Worm (Caenorhabditis elegans) whole organism, L1 larva: ENCODE results near the gene dbl-1.

Source experiments
- C04F5.9 ChIP-seq: sonication (generic microtip); optimal IDR thresholded peaks from 2 replicates; lab custom pipeline; 2016; ENCODE audit warnings: missing genetic modification characterization, missing compliant biosample characterization
- C34B4.2 ChIP-seq: sonication (generic microtip); optimal IDR thresholded peaks from 2 replicates; lab custom pipeline; 2017; ENCODE audit warnings: mild to moderate bottlenecking, missing genetic modification characterization, missing compliant biosample characterization
- alr-1 ChIP-seq: fragments of 200-800 bp; sonication (Bioruptor generic); optimal IDR thresholded peaks from 2 replicates; lab custom pipeline; 2018; ENCODE audit warnings: borderline replicate concordance, mild to moderate bottlenecking, missing genetic modification characterization, missing compliant biosample characterization
- ama-1 ChIP-seq: fragments of 150-350 bp; optimal IDR thresholded peaks from 2 replicates; lab custom pipeline; 2014
- ceh-63 ChIP-seq: fragments of 200-800 bp; sonication (Bioruptor generic); optimal IDR thresholded peaks from 2 replicates; lab custom pipeline; 2018; ENCODE audit warnings: mild to moderate bottlenecking, missing genetic modification characterization, missing compliant biosample characterization
- dsc-1 ChIP-seq: sonication (generic microtip); optimal IDR thresholded peaks from 2 replicates; lab custom pipeline; 2016; ENCODE audit warnings: mild to moderate bottlenecking, missing genetic modification characterization, missing compliant biosample characterization
- fkh-10 ChIP-seq: sonication (generic microtip); optimal IDR thresholded peaks from 2 replicates; lab custom pipeline; 2017; ENCODE audit warnings: missing biosample characterization, missing genetic modification reagents, missing genetic modification characterization
- fkh-4 ChIP-seq: sonication (generic microtip); optimal IDR thresholded peaks from 2 replicates; lab custom pipeline; 2016; ENCODE audit warnings: missing compliant biosample characterization, missing genetic modification characterization, borderline replicate concordance
- fkh-8 ChIP-seq: sonication (generic microtip); optimal IDR thresholded peaks from 2 replicates; lab custom pipeline; 2016; ENCODE audit warnings: mild to moderate bottlenecking, missing genetic modification characterization, missing compliant biosample characterization
- grh-1 ChIP-seq: fragments of 200-800 bp; sonication (Bioruptor generic); IDR thresholded peaks from 2 replicates; pipeline ENCODE4 v1.3.6; 2022; ENCODE audit warnings: missing genetic modification reagents, missing genetic modification characterization, missing compliant biosample characterization
- hlh-4 ChIP-seq: sonication (generic microtip); optimal IDR thresholded peaks from 2 replicates; lab custom pipeline; 2016; ENCODE audit warnings: mild to moderate bottlenecking, missing genetic modification characterization, missing compliant biosample characterization
- isw-1 ChIP-seq: fragments of 200-800 bp; sonication (Bioruptor generic); IDR thresholded peaks from 2 replicates; pipeline ENCODE4 v1.3.6; 2022; ENCODE audit warnings: missing genetic modification characterization, missing compliant biosample characterization
- lin-14 ChIP-seq: fragments of 200-800 bp; sonication (Bioruptor generic); optimal IDR thresholded peaks from 2 replicates; lab custom pipeline; 2018; ENCODE audit warnings: mild to moderate bottlenecking, missing genetic modification characterization, moderate library complexity, missing compliant biosample characterization
- lin-35 ChIP-seq, 2 experiments: fragments of 150-350 bp; optimal IDR thresholded peaks; 2 replicates each; lab custom pipeline; 2014; ENCODE audit warnings: missing biosample characterization in 2 of 2, missing genetic modification characterization in 2 of 2, missing genetic modification reagents in 2 of 2
- lin-39 ChIP-seq: fragments of 150-350 bp; optimal IDR thresholded peaks from 2 replicates; lab custom pipeline; 2014; ENCODE audit warnings: missing biosample characterization, missing genetic modification reagents, missing genetic modification characterization
- mab-9 ChIP-seq: fragments of 200-800 bp; sonication (Bioruptor generic); IDR thresholded peaks from 2 replicates; pipeline ENCODE4 v1.3.6; 2022; ENCODE audit warnings: missing genetic modification reagents, missing genetic modification characterization, missing compliant biosample characterization
- nhr-11 ChIP-seq: fragments of 150-350 bp; optimal IDR thresholded peaks from 2 replicates; lab custom pipeline; 2014; ENCODE audit warnings: missing biosample characterization, missing genetic modification characterization
- nhr-12 ChIP-seq: sonication (generic microtip); optimal IDR thresholded peaks from 2 replicates; lab custom pipeline; 2017; ENCODE audit warnings: missing biosample characterization, missing genetic modification characterization
- nhr-20 ChIP-seq: sonication (generic microtip); optimal IDR thresholded peaks from 2 replicates; lab custom pipeline; 2016; ENCODE audit warnings: mild to moderate bottlenecking, missing genetic modification characterization, missing compliant biosample characterization
- nhr-237 ChIP-seq: fragments of 150-350 bp; optimal IDR thresholded peaks from 2 replicates; lab custom pipeline; 2014; ENCODE audit warnings: missing biosample characterization, missing genetic modification characterization
- nhr-47 ChIP-seq: sonication (generic microtip); optimal IDR thresholded peaks from 2 replicates; lab custom pipeline; 2016; ENCODE audit warnings: mild to moderate bottlenecking, missing genetic modification characterization, moderate library complexity, missing compliant biosample characterization
- nhr-71 ChIP-seq: sonication (generic microtip); optimal IDR thresholded peaks from 2 replicates; lab custom pipeline; 2016; ENCODE audit warnings: mild to moderate bottlenecking, missing genetic modification characterization, moderate library complexity, missing compliant biosample characterization
- nhr-77 ChIP-seq: fragments of 150-350 bp; optimal IDR thresholded peaks from 2 replicates; lab custom pipeline; 2014; ENCODE audit warnings: missing biosample characterization, missing genetic modification characterization
- pax-3 ChIP-seq: fragments of 200-800 bp; sonication (Bioruptor generic); optimal IDR thresholded peaks from 2 replicates; lab custom pipeline; 2018; ENCODE audit warnings: mild to moderate bottlenecking, missing genetic modification characterization, moderate library complexity, missing compliant biosample characterization
- pqm-1 ChIP-seq: sonication (generic microtip); optimal IDR thresholded peaks from 3 replicates; lab custom pipeline; 2017; ENCODE audit warnings: missing biosample characterization, missing genetic modification characterization
- rnt-1 ChIP-seq: sonication (generic microtip); optimal IDR thresholded peaks from 2 replicates; lab custom pipeline; 2016; ENCODE audit warnings: mild to moderate bottlenecking, missing genetic modification characterization, moderate library complexity, missing compliant biosample characterization
- snu-23 ChIP-seq: sonication (generic microtip); optimal IDR thresholded peaks from 2 replicates; lab custom pipeline; 2016; ENCODE audit warnings: missing genetic modification characterization, missing compliant biosample characterization
- sox-4 ChIP-seq: sonication (generic microtip); optimal IDR thresholded peaks from 2 replicates; lab custom pipeline; 2016; ENCODE audit warnings: missing genetic modification characterization, missing compliant biosample characterization
- sptf-1 ChIP-seq: fragments of 150-350 bp; optimal IDR thresholded peaks from 2 replicates; lab custom pipeline; 2014; ENCODE audit warnings: missing biosample characterization, missing genetic modification characterization
- sup-37 ChIP-seq: fragments of 200-800 bp; sonication (Bioruptor generic); optimal IDR thresholded peaks from 2 replicates; lab custom pipeline; 2018; ENCODE audit warnings: mild to moderate bottlenecking, missing genetic modification characterization, missing compliant biosample characterization
- unc-62 ChIP-seq: fragments of 150-350 bp; optimal IDR thresholded peaks from 2 replicates; lab custom pipeline; 2014; ENCODE audit warnings: missing biosample characterization, missing genetic modification reagents, missing genetic modification characterization
- unc-98 ChIP-seq: fragments of 200-800 bp; sonication (Bioruptor generic); IDR thresholded peaks from 2 replicates; pipeline ENCODE4 v1.3.6; 2022; ENCODE audit warnings: missing genetic modification characterization, missing compliant biosample characterization
- vab-15 ChIP-seq: sonication (generic microtip); optimal IDR thresholded peaks from 2 replicates; lab custom pipeline; 2017; ENCODE audit warnings: missing genotype, mild to moderate bottlenecking, missing genetic modification characterization, missing compliant biosample characterization
- zip-4 ChIP-seq: fragments of 200-800 bp; sonication (Bioruptor generic); optimal IDR thresholded peaks from 2 replicates; lab custom pipeline; 2018; ENCODE audit warnings: mild to moderate bottlenecking, missing genetic modification characterization, moderate library complexity, missing compliant biosample characterization
- ztf-4 ChIP-seq: fragments of 150-350 bp; optimal IDR thresholded peaks from 2 replicates; lab custom pipeline; 2014; ENCODE audit warnings: missing biosample characterization, missing genetic modification characterization

Gene dbl-1

ce11 chrV:6769440-6769839 lies 11.5 kb downstream of the dbl-1 start:
- no peak for TF ChIP-seq pqm-1 (tag; lab: Kevin White, UChicago)
- TF ChIP-seq fkh-4 (tag; lab: Kevin White, UChicago): peak; percentile 55
- no peak for TF ChIP-seq isw-1 (GFP tag; lab: Robert Waterston, UW)
- no peak for TF ChIP-seq unc-62
- TF ChIP-seq rnt-1: peak; percentile 34
- TF ChIP-seq snu-23 (GFP tag; lab: Kevin White, UChicago): peak; percentile 21
- TF ChIP-seq lin-14: peak; percentile 31
- no peak for TF ChIP-seq ceh-63 (GFP tag; lab: Kevin White, UChicago)
- TF ChIP-seq dsc-1 (tag; lab: Kevin White, UChicago): peak; percentile 92
- no peak for TF ChIP-seq mab-9 (GFP tag; lab: Robert Waterston, UW)

DNA sequence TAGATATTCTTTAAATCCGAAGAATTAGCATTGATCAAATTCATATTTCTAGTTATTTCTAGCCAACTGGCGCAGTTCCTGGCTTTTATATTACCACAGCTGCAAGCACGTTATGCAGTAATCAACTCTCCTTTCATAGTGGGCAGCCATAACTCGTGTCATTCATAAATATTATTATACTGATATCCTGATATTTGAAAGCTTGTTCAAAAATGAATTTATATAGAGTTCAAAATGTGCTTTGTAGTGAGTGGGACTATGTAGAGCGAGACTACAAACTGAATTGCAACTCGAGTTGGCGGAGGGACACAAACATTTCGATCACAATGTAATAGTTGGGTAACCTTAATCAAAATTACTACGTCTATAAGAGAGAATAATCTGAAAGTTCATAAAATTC lies 13.7 kb downstream of the dbl-1 start, which contains the start of gene srh-30:
Gene srh-30, minus strand, starts transcription at position 101 of the 400 bp plus-strand sequence.
- TF ChIP-seq ama-1 (lab: Kevin White, UChicago): no peak
- no peak for TF ChIP-seq lin-35 (GFP tag; optimal IDR thresholded peaks at IDR 0.05; lab: Kevin White, UChicago)
- no peak for TF ChIP-seq grh-1 (GFP tag; lab: Robert Waterston, UW)
- TF ChIP-seq nhr-237 (tag; lab: Kevin White, UChicago): no peak
- no peak for TF ChIP-seq sup-37 (GFP tag; lab: Kevin White, UChicago)
- TF ChIP-seq sptf-1 (tag; lab: Kevin White, UChicago): no peak
- no peak for TF ChIP-seq nhr-71 (tag; lab: Kevin White, UChicago)
- no peak for TF ChIP-seq mab-9 (GFP tag; lab: Robert Waterston, UW)
- no peak for TF ChIP-seq alr-1
- no peak for TF ChIP-seq pax-3 (tag; lab: Kevin White, UChicago)
- TF ChIP-seq lin-39: no peak
- TF ChIP-seq nhr-20: no peak

DNA sequence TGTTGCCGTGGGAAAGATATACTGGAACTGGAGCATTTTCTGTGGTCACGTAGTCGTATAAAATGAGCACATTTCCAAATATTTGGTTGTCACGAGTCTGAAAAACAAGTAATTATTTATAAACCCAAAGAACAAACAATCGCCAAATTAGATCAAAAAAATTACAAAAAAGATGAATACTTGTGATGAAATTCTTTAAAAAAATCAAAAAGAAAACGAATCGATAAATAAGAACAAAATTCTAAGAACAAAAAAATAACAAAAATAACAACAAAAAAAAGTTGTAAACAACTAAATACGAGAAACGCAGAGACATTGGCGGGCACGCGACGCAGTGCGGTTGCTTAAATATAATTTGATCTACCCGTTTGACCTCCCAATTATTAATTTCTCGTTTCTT lies 15.8 kb downstream of the dbl-1 start, which contains the start of gene ZC404.16:
Gene ZC404.16, minus strand, starts transcription at position 101 of the 400 bp plus-strand sequence.
- no peak for TF ChIP-seq rnt-1
- TF ChIP-seq nhr-77 (tag; lab: Kevin White, UChicago): no peak
- no peak for TF ChIP-seq unc-98 (GFP tag; lab: Robert Waterston, UW)

- TF ChIP-seq fkh-8 (peak; percentile 49), nhr-47 (peak; percentile 30), sox-4 (tag; lab: Kevin White, UChicago) (no peak), fkh-4 (tag; lab: Kevin White, UChicago) (no peak), C34B4.2 (tag; lab: Kevin White, UChicago) (no peak), ztf-4 (tag; lab: Kevin White, UChicago) (no peak), rnt-1 (no peak), alr-1 (no peak), nhr-71 (tag; lab: Kevin White, UChicago) (peak; percentile 17)
Measured at ce11 chrV:6775708-6776107, 17.8 kb downstream of the dbl-1 start, which contains the start of gene srh-28. TSS of gene srh-28 (minus strand) at chrV:6775808.

- TF ChIP-seq fkh-8 (peak; percentile 67), hlh-4 (peak; percentile 89), vab-15 (no peak), nhr-47 (peak; percentile 15), nhr-11 (tag; lab: Kevin White, UChicago) (peak; percentile 36), fkh-10 (GFP tag; lab: Kevin White, UChicago) (no peak), nhr-71 (tag; lab: Kevin White, UChicago) (peak; percentile 59)
- TF ChIP-seq, all 84 proteins: peak for 5
Measured at ce11 chrV:6778457-6778856, 20.5 kb downstream of the dbl-1 start.

DNA sequence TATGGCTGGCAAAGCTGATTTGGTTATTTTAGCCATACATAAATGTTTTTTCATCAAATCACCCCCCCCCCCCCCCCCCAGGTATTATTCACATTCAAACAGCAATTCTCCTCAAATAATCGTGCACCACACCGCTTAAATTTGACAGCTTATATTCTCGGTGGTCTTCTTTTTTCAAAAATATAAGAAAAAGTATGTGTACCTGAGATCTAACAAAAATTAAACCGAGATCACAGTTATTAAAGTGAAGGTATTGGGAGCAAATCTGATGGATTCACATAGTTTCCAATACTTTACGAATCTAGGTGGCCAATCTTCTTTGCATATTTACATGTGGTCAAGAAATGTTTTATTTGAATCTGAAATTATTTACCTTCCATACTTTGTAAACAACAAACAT lies 22.2 kb downstream of the dbl-1 start, which contains the start of gene ZC404.15:
Gene ZC404.15, plus strand, starts transcription at position 301 of the 400 bp plus-strand sequence.
- TF ChIP-seq zip-4 (GFP tag; lab: Kevin White, UChicago) (no peak), C04F5.9 (tag; lab: Kevin White, UChicago) (no peak), lin-14 (no peak), nhr-12 (tag; lab: Kevin White, UChicago) (no peak)
